Worm (Caenorhabditis elegans): ENCODE results near the gene Y38H8A.7.
"Not testable (repeated sequence)": the region's sequence is repeated elsewhere in the genome, so short reads cannot be mapped to it uniquely, and the experiment has no call there.

Y38H8A.7 gene

DNA sequence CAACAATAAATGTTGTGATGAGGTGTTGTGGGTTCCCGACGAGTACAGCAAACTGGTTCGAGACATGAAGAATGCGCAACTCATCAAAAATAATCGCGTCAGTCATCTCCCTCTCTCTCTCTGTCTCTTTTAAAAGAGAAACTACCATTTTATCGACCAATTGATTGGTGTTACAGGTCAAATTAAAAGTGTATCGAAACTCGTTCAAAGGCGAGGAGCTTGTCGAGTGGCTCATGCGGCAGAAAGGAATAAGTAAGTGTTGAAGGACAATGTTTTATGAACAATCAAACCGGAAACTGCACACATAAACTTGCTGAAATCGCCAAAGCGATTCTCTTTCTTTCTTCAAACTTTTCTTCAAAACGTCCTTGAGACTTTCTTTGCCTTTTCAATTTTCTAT is 38.4 kb downstream of the Y38H8A.7 start (continued):
- no peak for TF ChIP-seq madf-3 (GFP tag; IDR thresholded peaks at IDR 0.05)

DNA sequence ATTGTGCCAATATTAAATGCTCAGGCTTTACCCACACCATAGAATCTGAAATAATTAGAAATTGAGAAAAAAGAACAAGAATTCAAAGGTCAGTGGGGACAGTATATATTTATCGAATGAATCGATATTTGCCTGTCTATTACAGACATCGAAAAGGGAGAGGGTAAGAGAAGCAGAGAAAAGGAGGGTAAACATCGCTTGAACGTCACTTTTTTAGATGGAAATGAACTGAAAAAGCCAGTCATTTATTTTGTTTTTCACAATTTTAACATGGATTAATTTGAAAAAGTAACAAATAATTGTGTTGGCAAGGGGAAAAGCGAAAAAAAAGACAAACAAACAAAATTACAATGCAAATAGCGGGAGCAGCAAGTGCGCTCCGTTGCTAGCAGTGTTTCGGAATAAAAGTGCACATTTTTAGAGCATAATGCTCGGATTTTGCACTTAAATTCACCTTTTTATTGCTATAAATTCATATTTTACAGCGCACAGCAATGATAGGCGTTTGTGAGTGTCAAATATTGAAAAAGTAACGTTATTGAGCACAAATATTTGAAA is 47.6 kb downstream of the Y38H8A.7 start, which contains the start of gene tbc-9:
TSS of gene tbc-9 (minus strand) at position 51 of the 558 bp plus-strand sequence.
- TF ChIP-seq ama-1 (optimal IDR thresholded peaks at IDR 0.05) (no peak), ama-1 (GFP tag; optimal IDR thresholded peaks at IDR 0.05) (no peak), atf-7 (tag; optimal IDR thresholded peaks at IDR 0.05) (no peak), tlf-1 (GFP tag; optimal IDR thresholded peaks at IDR 0.05) (no peak), xnd-1 (tag; optimal IDR thresholded peaks at IDR 0.05) (no peak), chd-7 (tag; optimal IDR thresholded peaks at IDR 0.05) (no peak), lir-1 (GFP tag; conservative IDR thresholded peaks at IDR 0.05) (no peak), pha-4 (tag; optimal IDR thresholded peaks at IDR 0.05) (no peak), unc-62 (GFP tag; optimal IDR thresholded peaks at IDR 0.05) (no peak), ceh-40 (GFP tag; IDR thresholded peaks at IDR 0.05) (no peak), ztf-18 (tag; optimal IDR thresholded peaks at IDR 0.05) (no peak), bed-1 (GFP tag; IDR thresholded peaks at IDR 0.05) (no peak), tbx-9 (tag; optimal IDR thresholded peaks at IDR 0.05; ENCODE audit: borderline replicate concordance) (no peak), nhr-80 (tag; optimal IDR thresholded peaks at IDR 0.05) (no peak), fkh-3 (tag; optimal IDR thresholded peaks at IDR 0.05) (no peak)

ce11 chrIV:13503365-13504015 is 48.2 kb downstream of the Y38H8A.7 start:
- TF ChIP-seq rcor-1 (GFP tag; IDR thresholded peaks at IDR 0.05) (0 out of 2 replicates have a peak, but pooled peaks have one; percentile 10), mcd-1 (GFP tag; IDR thresholded peaks at IDR 0.05) (peak; percentile 54), attf-3 (GFP tag; conservative IDR thresholded peaks at IDR 0.05) (0 out of 2 replicates have a peak, but pooled peaks have one; percentile 29), attf-6 (GFP tag; IDR thresholded peaks at IDR 0.05) (peak; percentile 37), ceh-91 (GFP tag; IDR thresholded peaks at IDR 0.05) (peak; percentile 48; the same call in 1 of the 2 replicates), snpc-1.3 (tag; optimal IDR thresholded peaks at IDR 0.05; ENCODE audit: insufficient read depth) (peak; percentile 27), ceh-100 (GFP tag; IDR thresholded peaks at IDR 0.05) (peak; percentile 80), ztf-28 (GFP tag; IDR thresholded peaks at IDR 0.05) (peak; percentile 5; the same call in 1 of the 2 replicates), madf-6 (GFP tag; IDR thresholded peaks at IDR 0.05) (peak; percentile 54), ekl-4 (GFP tag; IDR thresholded peaks at IDR 0.05) (0 out of 2 replicates have a peak, but pooled peaks have one; percentile 12), lsl-1 (GFP tag; optimal IDR thresholded peaks at IDR 0.05) (peak; percentile 70), D2030.7 (GFP tag; IDR thresholded peaks at IDR 0.05) (peak; percentile 54), F49E8.2 (tag; optimal IDR thresholded peaks at IDR 0.05; ENCODE audit: insufficient read depth) (peak; percentile 41), Y53F4B.3 (GFP tag; IDR thresholded peaks at IDR 0.05) (0 out of 2 replicates have a peak, but pooled peaks have one; percentile 4), dpl-1 (GFP tag; optimal IDR thresholded peaks at IDR 0.05) (peak; percentile 16), snpc-4 (tag; optimal IDR thresholded peaks at IDR 0.05) (peak in 2 of 4 experiments; percentile 45 to 48)
- TF ChIP-seq snpc-4 (GFP tag; optimal IDR thresholded peaks at IDR 0.05): not testable (repeated sequence)

DNA sequence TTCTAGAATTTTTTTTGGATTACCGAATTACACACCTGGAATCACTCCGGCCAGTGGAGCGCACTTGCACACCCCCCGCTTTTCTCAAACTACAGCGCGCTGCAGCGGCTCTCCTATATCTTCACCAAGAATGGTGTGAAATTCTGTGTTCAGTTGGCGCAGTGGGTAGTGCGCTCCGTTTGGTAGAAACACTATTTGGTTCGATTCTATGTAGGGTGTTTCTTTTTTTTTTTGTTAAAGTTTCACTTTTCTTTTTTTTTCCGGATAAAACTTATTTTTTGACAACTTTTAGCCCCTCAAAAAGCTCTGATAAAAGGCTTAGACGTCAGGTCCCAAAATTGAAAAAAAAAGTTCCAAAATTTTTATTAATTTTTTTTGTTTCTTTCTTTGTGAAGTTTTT is 48.8 kb downstream of the Y38H8A.7 start:
- TF ChIP-seq madf-6 (GFP tag; IDR thresholded peaks at IDR 0.05) (peak; percentile 8; the same call in 1 of the 2 replicates), tbp1 (GFP tag; optimal IDR thresholded peaks at IDR 0.05) (peak; percentile 65), lin-26 (GFP tag; IDR thresholded peaks at IDR 0.05) (peak; percentile 54; the same call in 1 of the 2 replicates), rpc-1 (tag; optimal IDR thresholded peaks at IDR 0.05) (peak; percentile 46), hmg-1.2 (GFP tag; IDR thresholded peaks at IDR 0.05) (peak; percentile 24; the same call in 1 of the 2 replicates), B0261.1 (tag; optimal IDR thresholded peaks at IDR 0.05) (peak; percentile 33), attf-6 (GFP tag; IDR thresholded peaks at IDR 0.05) (0 out of 2 replicates have a peak, but pooled peaks have one; percentile 8)
- not testable (repeated sequence) for TF ChIP-seq rpc-1 (optimal IDR thresholded peaks at IDR 0.05)
